Fruit fly (Drosophila melanogaster) whole organism, prepupa: ENCODE data around the gene CG17292.

Source experiments
- CG10631 ChIP-seq: fragments of 200-800 bp; sonication (Bioruptor generic); optimal IDR thresholded peaks from 2 replicates; lab custom pipeline; 2016; ENCODE audit warnings: missing biosample characterization, missing genetic modification characterization
- CG10669 ChIP-seq: fragments of 200-800 bp; sonication (Bioruptor generic); optimal IDR thresholded peaks from 3 replicates; lab custom pipeline; 2018; ENCODE audit warnings: missing biosample characterization, mild to moderate bottlenecking, missing genetic modification characterization, moderate library complexity
- CG1621 ChIP-seq: fragments of 200-800 bp; sonication (Bioruptor generic); optimal IDR thresholded peaks from 3 replicates; lab custom pipeline; 2018; ENCODE audit warnings: missing biosample characterization, mild to moderate bottlenecking, missing genetic modification characterization
- CG16779 ChIP-seq: fragments of 200-800 bp; sonication (Bioruptor generic); optimal IDR thresholded peaks from 3 replicates; lab custom pipeline; 2017; ENCODE audit warnings: missing biosample characterization, mild to moderate bottlenecking, missing genetic modification characterization
- CG32006 ChIP-seq: fragments of 200-800 bp; sonication (Bioruptor generic); optimal IDR thresholded peaks from 3 replicates; lab custom pipeline; 2017; ENCODE audit warnings: missing biosample characterization, mild to moderate bottlenecking, missing genetic modification characterization
- CG34406 ChIP-seq: fragments of 200-800 bp; sonication (Bioruptor generic); optimal IDR thresholded peaks from 3 replicates; lab custom pipeline; 2016; ENCODE audit warnings: missing biosample characterization, missing genetic modification characterization
- CG4318 ChIP-seq: fragments of 200-800 bp; sonication (Bioruptor generic); optimal IDR thresholded peaks from 3 replicates; lab custom pipeline; 2017; ENCODE audit warnings: missing biosample characterization, mild to moderate bottlenecking, missing genetic modification characterization
- CG6276 ChIP-seq: fragments of 200-800 bp; sonication (Bioruptor generic); optimal IDR thresholded peaks from 2 replicates; lab custom pipeline; 2017; ENCODE audit warnings: missing biosample characterization, mild to moderate bottlenecking, missing genetic modification characterization
- CG6792 ChIP-seq: fragments of 200-800 bp; sonication (Bioruptor generic); optimal IDR thresholded peaks from 3 replicates; lab custom pipeline; 2016; ENCODE audit warnings: missing biosample characterization, missing genetic modification characterization
- CG6854 ChIP-seq: fragments of 200-800 bp; sonication (Bioruptor generic); optimal IDR thresholded peaks from 2 replicates; lab custom pipeline; 2017; ENCODE audit warnings: missing biosample characterization, mild to moderate bottlenecking, missing genetic modification characterization
- CG7368 ChIP-seq: fragments of 200-800 bp; sonication (Bioruptor generic); optimal IDR thresholded peaks from 3 replicates; lab custom pipeline; 2016; ENCODE audit warnings: missing biosample characterization, missing genetic modification characterization
- CG8119 ChIP-seq: fragments of 200-800 bp; sonication (Bioruptor generic); IDR thresholded peaks from 3 replicates; pipeline ENCODE4 v1.3.6; 2022; ENCODE audit warnings: missing biosample characterization, missing genetic modification characterization
- CG8632 ChIP-seq: fragments of 200-800 bp; sonication (Bioruptor generic); optimal IDR thresholded peaks from 3 replicates; lab custom pipeline; 2016; ENCODE audit warnings: missing biosample characterization, missing genetic modification characterization
- CG9139 ChIP-seq: fragments of 200-800 bp; sonication (Bioruptor generic); optimal IDR thresholded peaks from 3 replicates; lab custom pipeline; 2017; ENCODE audit warnings: missing biosample characterization, mild to moderate bottlenecking, missing genetic modification characterization
- Eip75B ChIP-seq: fragments of 200-800 bp; sonication (Bioruptor generic); optimal IDR thresholded peaks from 3 replicates; lab custom pipeline; 2016; ENCODE audit warnings: missing biosample characterization, missing genetic modification characterization
- Eip78C ChIP-seq: fragments of 200-800 bp; sonication (Bioruptor generic); peaks from one replicate; lab custom pipeline; 2016; ENCODE audit warnings: missing biosample characterization, missing genetic modification characterization
- Ets21C ChIP-seq: fragments of 200-800 bp; sonication (Bioruptor generic); optimal IDR thresholded peaks from 3 replicates; lab custom pipeline; 2016; ENCODE audit warnings: missing biosample characterization, missing genetic modification characterization
- Ets96B ChIP-seq: fragments of 200-800 bp; optimal IDR thresholded peaks from 2 replicates; lab custom pipeline; 2019; ENCODE audit warnings: missing biosample characterization, mild to moderate bottlenecking, missing genetic modification characterization, moderate library complexity
- Gug ChIP-seq: fragments of 200-800 bp; sonication (Bioruptor generic); IDR thresholded peaks from 2 replicates; pipeline ENCODE4 v1.3.6; 2022; ENCODE audit warnings: missing biosample characterization, missing genetic modification characterization
- Hr39 ChIP-seq: fragments of 200-800 bp; sonication (Bioruptor generic); optimal IDR thresholded peaks from 2 replicates; lab custom pipeline; 2016; ENCODE audit warnings: missing biosample characterization, missing genetic modification characterization
- Hr4 ChIP-seq: fragments of 200-800 bp; sonication (Bioruptor generic); optimal IDR thresholded peaks from 3 replicates; lab custom pipeline; 2016; ENCODE audit warnings: missing biosample characterization, missing genetic modification characterization
- OdsH ChIP-seq: fragments of 200-800 bp; sonication (Bioruptor generic); optimal IDR thresholded peaks from 3 replicates; lab custom pipeline; 2016; ENCODE audit warnings: missing biosample characterization, missing genetic modification characterization
- Smox ChIP-seq: fragments of 200-800 bp; sonication (Bioruptor generic); optimal IDR thresholded peaks from 3 replicates; lab custom pipeline; 2016; ENCODE audit warnings: missing biosample characterization, missing genetic modification characterization
- Sox102F ChIP-seq: fragments of 200-800 bp; sonication (Bioruptor generic); optimal IDR thresholded peaks from 2 replicates; lab custom pipeline; 2016; ENCODE audit warnings: missing biosample characterization, mild to moderate bottlenecking, missing genetic modification characterization
- Sox14 ChIP-seq: fragments of 200-800 bp; sonication (Bioruptor generic); optimal IDR thresholded peaks from 3 replicates; lab custom pipeline; 2016; ENCODE audit warnings: missing biosample characterization, missing genetic modification characterization
- Sox15 ChIP-seq: fragments of 200-800 bp; sonication (Bioruptor generic); optimal IDR thresholded peaks from 3 replicates; lab custom pipeline; 2016; ENCODE audit warnings: missing biosample characterization, missing genetic modification characterization
- achi ChIP-seq: fragments of 200-800 bp; sonication (Bioruptor generic); optimal IDR thresholded peaks from 3 replicates; lab custom pipeline; 2016; ENCODE audit warnings: missing biosample characterization, missing genetic modification characterization
- acj6 ChIP-seq: fragments of 200-800 bp; sonication (Bioruptor generic); optimal IDR thresholded peaks from 3 replicates; lab custom pipeline; 2016; ENCODE audit warnings: missing biosample characterization, missing genetic modification characterization
- cyc ChIP-seq: fragments of 200-800 bp; sonication (Bioruptor generic); optimal IDR thresholded peaks from 3 replicates; lab custom pipeline; 2016; ENCODE audit warnings: missing biosample characterization, missing genetic modification characterization
- dac ChIP-seq: fragments of 200-800 bp; sonication (Bioruptor generic); optimal IDR thresholded peaks from 2 replicates; lab custom pipeline; 2017; ENCODE audit warnings: missing biosample characterization, mild to moderate bottlenecking, missing genetic modification characterization
- dsx ChIP-seq: fragments of 200-800 bp; optimal IDR thresholded peaks from 3 replicates; lab custom pipeline; 2019; ENCODE audit warnings: missing biosample characterization, mild to moderate bottlenecking, missing genetic modification characterization, moderate library complexity; ENCODE audit not compliant: poor library complexity, severe bottlenecking
- eg ChIP-seq: fragments of 200-800 bp; sonication (Bioruptor generic); IDR thresholded peaks from 3 replicates; pipeline ENCODE4 v1.3.6; 2022; ENCODE audit warnings: missing biosample characterization, missing genetic modification characterization
- esn ChIP-seq: fragments of 200-800 bp; sonication (Bioruptor generic); optimal IDR thresholded peaks from 2 replicates; lab custom pipeline; 2016; ENCODE audit warnings: missing biosample characterization, mild to moderate bottlenecking, missing genetic modification characterization, moderate library complexity
- fd59A ChIP-seq: fragments of 200-800 bp; sonication (Bioruptor generic); optimal IDR thresholded peaks from 2 replicates; lab custom pipeline; 2017; ENCODE audit warnings: missing biosample characterization, mild to moderate bottlenecking, missing genetic modification characterization, missing genetic modification reagents
- fd85E ChIP-seq: fragments of 200-800 bp; sonication (Bioruptor generic); optimal IDR thresholded peaks from 3 replicates; lab custom pipeline; 2016; ENCODE audit warnings: missing biosample characterization, missing genetic modification characterization
- fkh ChIP-seq: fragments of 200-800 bp; sonication (Bioruptor generic); optimal IDR thresholded peaks from 3 replicates; lab custom pipeline; 2017; ENCODE audit warnings: missing biosample characterization, mild to moderate bottlenecking, missing genetic modification characterization, moderate library complexity
- lz ChIP-seq: fragments of 200-800 bp; sonication (Bioruptor generic); optimal IDR thresholded peaks from 3 replicates; lab custom pipeline; 2016; ENCODE audit warnings: missing biosample characterization, missing genetic modification characterization
- net ChIP-seq: fragments of 200-800 bp; sonication (Bioruptor generic); optimal IDR thresholded peaks from 3 replicates; lab custom pipeline; 2016; ENCODE audit warnings: missing biosample characterization, missing genetic modification characterization
- pdm3 ChIP-seq: fragments of 200-800 bp; sonication (Bioruptor generic); optimal IDR thresholded peaks from 3 replicates; lab custom pipeline; 2016; ENCODE audit warnings: missing biosample characterization, missing genetic modification characterization
- salr ChIP-seq, 2 experiments: fragments of 200-800 bp; sonication (Bioruptor generic); optimal IDR thresholded peaks; 3 replicates each; lab custom pipeline; 2016 to 2018; ENCODE audit warnings: missing biosample characterization in 2 of 2, missing genetic modification characterization in 2 of 2, mild to moderate bottlenecking in 1 of 2
- spab ChIP-seq: fragments of 200-800 bp; sonication (Bioruptor generic); optimal IDR thresholded peaks from 2 replicates; lab custom pipeline; 2017; ENCODE audit warnings: missing biosample characterization, mild to moderate bottlenecking, missing genetic modification characterization, missing genetic modification reagents
- ss ChIP-seq, 2 experiments: fragments of 200-800 bp; sonication (Bioruptor generic); optimal IDR thresholded peaks; 2 replicates in 1 of 2; 3 replicates in 1 of 2; lab custom pipeline; 2017 to 2018; ENCODE audit warnings: mild to moderate bottlenecking in 2 of 2, missing biosample characterization in 2 of 2, missing genetic modification characterization in 2 of 2, moderate library complexity in 1 of 2
- svp ChIP-seq: fragments of 200-800 bp; sonication (Bioruptor generic); peaks from one replicate; lab custom pipeline; 2016; ENCODE audit warnings: missing biosample characterization, missing genetic modification characterization
- topi ChIP-seq: fragments of 200-800 bp; sonication (Bioruptor generic); optimal IDR thresholded peaks from 3 replicates; lab custom pipeline; 2016; ENCODE audit warnings: missing biosample characterization, missing genetic modification characterization
- vri ChIP-seq: fragments of 200-800 bp; sonication (Bioruptor generic); optimal IDR thresholded peaks from 3 replicates; lab custom pipeline; 2016; ENCODE audit warnings: missing biosample characterization, mild to moderate bottlenecking, missing genetic modification characterization

CG17292 gene

DNA sequence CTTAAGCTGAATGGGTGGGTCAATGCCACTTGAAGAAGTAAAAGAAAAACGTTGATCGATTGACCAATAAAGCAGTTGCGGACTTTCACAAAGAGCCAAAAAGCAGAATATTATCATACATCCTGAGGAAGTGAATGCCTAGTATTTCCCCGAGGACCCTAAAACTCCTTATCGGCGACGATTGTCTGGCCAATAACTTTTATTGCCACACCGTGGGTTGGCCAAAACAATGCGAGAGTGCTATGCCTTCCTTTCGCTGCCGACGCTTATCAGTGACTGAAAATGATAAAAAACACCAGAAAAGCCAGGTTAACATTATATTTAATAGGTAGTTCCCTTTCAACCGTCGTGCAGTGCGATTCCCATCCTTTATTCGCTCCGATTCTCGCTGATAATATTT, 18.4 kb upstream of the CG17292 start, which contains the start of gene Mur29B:
Mur29B (plus strand) TSS at position 324 of the 400 bp plus-strand sequence.
- TF ChIP-seq vri (peak; percentile 50), CG9139 (GFP tag; lab: Kevin White, UChicago) (no peak)

DNA sequence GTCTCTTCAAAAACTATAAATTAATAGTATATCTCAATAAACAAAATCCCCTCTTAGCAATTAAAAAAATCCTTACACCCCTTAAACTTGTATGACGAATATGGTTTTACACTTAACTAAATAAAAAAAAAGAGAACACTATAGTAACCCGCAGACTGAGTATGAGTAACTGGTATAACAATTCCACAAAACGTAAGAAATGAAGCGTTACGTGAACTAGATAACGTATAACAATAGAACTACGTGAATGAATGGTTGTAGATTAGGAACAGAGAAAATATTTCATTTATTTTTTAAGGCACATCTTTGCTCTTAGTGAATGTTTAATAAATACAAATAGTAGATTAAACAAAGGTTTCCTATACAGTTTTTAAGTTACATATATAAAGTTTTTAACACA, 14.8 kb upstream of the CG17292 start:
- TF ChIP-seq Sox14 (GFP tag; lab: Kevin White, UChicago): no peak
- no peak for TF ChIP-seq Eip75B (GFP tag; lab: Kevin White, UChicago)
- no peak for TF ChIP-seq Ets21C (GFP tag; lab: Kevin White, UChicago)
- TF ChIP-seq achi (GFP tag; lab: Kevin White, UChicago): no peak
- no peak for TF ChIP-seq eg (GFP tag; lab: Robert Waterston, UW)
- no peak for TF ChIP-seq OdsH (GFP tag; lab: Kevin White, UChicago)
- no peak for TF ChIP-seq esn (GFP tag; lab: Kevin White, UChicago)
- no peak for TF ChIP-seq Ets96B (tag; lab: Kevin White, UChicago)
- no peak for TF ChIP-seq pdm3
- TF ChIP-seq CG8632 (GFP tag; lab: Kevin White, UChicago): no peak
- TF ChIP-seq lz (GFP tag; lab: Kevin White, UChicago): no peak
- no peak for TF ChIP-seq Smox (GFP tag; lab: Kevin White, UChicago)
- no peak for TF ChIP-seq dsx (GFP tag; lab: Kevin White, UChicago)
- no peak for TF ChIP-seq CG6276 (GFP tag; lab: Kevin White, UChicago)
- TF ChIP-seq Hr39: no peak
- no peak for TF ChIP-seq salr (GFP tag; optimal IDR thresholded peaks at IDR 0.05; lab: Kevin White, UChicago)
- TF ChIP-seq CG10669 (GFP tag; lab: Kevin White, UChicago): no peak
- TF ChIP-seq fd59A (GFP tag; lab: Kevin White, UChicago): no peak

DNA sequence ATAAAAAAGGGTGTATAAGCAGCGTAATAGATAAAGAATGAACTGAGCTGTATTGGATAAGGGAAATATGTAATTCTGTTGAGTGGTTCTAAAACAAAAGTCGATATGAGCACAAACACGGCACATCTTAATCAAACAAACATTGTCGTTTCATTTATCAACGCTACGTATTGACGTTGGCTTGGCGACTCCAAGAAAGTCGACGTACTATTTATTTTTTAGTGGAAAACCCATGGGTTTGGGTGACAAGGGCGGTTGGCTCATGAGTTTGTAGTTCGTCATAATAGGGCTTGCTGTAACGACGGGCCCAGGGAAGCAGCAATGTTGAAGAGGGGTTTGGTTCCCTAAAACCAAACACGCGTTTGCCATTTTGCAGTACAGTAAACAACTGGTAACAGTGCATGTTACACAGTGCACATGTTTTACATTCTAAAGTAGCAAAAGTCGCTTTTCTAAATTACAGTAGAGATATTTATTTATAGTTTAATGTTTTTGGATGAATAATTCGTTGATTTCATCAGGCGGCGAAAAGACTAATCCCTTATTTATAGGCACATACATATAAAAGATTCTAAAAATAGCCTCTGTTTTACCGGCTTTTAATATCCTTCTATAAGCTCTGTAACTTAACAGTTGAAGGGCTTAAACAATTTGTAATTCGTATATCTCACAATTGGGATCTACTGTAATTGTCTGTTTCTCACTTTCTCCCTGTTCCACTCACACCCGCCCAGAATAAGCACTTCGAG, 8.9 kb upstream of the CG17292 start:
- TF ChIP-seq dac (GFP tag; lab: Kevin White, UChicago) (no peak), eg (GFP tag; lab: Robert Waterston, UW) (peak; percentile 43; the same call in 2 of the 3 replicates), Hr4 (peak; percentile 80), ss (GFP tag; optimal IDR thresholded peaks at IDR 0.05; lab: Kevin White, UChicago) (peak; percentile 30 to 62), CG10631 (peak; percentile 42), CG7368 (GFP tag; lab: Kevin White, UChicago) (no peak), svp (peak; percentile 85), esn (GFP tag; lab: Kevin White, UChicago) (peak; percentile 75), acj6 (GFP tag; lab: Kevin White, UChicago) (peak; percentile 67), Sox102F (GFP tag; lab: Kevin White, UChicago) (peak; percentile 66), Eip78C (GFP tag; lab: Kevin White, UChicago) (peak; percentile 91), topi (GFP tag; lab: Kevin White, UChicago) (peak; percentile 42), CG32006 (peak; percentile 73), net (GFP tag; lab: Kevin White, UChicago) (peak; percentile 47), CG8632 (GFP tag; lab: Kevin White, UChicago) (peak; percentile 47), OdsH (GFP tag; lab: Kevin White, UChicago) (peak; percentile 69), spab (GFP tag; lab: Kevin White, UChicago) (peak; percentile 46), Ets96B (tag; lab: Kevin White, UChicago) (peak; percentile 17), Sox15 (GFP tag; lab: Kevin White, UChicago) (peak; percentile 40), CG6792 (GFP tag; lab: Kevin White, UChicago) (peak; percentile 62), CG34406 (peak; percentile 46), fd59A (GFP tag; lab: Kevin White, UChicago) (peak; percentile 57), CG6276 (GFP tag; lab: Kevin White, UChicago) (peak; percentile 52), dsx (GFP tag; lab: Kevin White, UChicago) (peak; percentile 28), CG16779 (tag; lab: Kevin White, UChicago) (no peak), Gug (GFP tag; lab: Robert Waterston, UW) (0 out of 2 replicates have a peak, but pooled peaks have one; percentile 25), CG6854 (GFP tag; lab: Kevin White, UChicago) (peak; percentile 5), fkh (GFP tag; lab: Kevin White, UChicago) (peak; percentile 75), fd85E (GFP tag; lab: Kevin White, UChicago) (peak; percentile 17), CG8119 (GFP tag; lab: Robert Waterston, UW) (no peak; the same call in 1 of the 3 replicates), CG4318 (peak; percentile 5), CG1621 (tag; lab: Kevin White, UChicago) (no peak), cyc (GFP tag; lab: Kevin White, UChicago) (peak; percentile 49)
